Fruit fly (Drosophila melanogaster) whole organism: ENCODE measurements around the gene Atac2.

ENCODE experiments used
- CG8478 ChIP-seq: fragments of >200 bp; optimal IDR thresholded peaks from 2 replicates; lab custom pipeline; 2018; ENCODE audit warnings: inconsistent platforms
- Dll ChIP-seq: fragments of >200 bp; optimal IDR thresholded peaks from 2 replicates; lab custom pipeline; 2017
- EcR ChIP-seq, 2 experiments: fragments of >200 bp; optimal IDR thresholded peaks; 2 replicates each; lab custom pipeline; 2017; ENCODE audit warnings: missing biosample characterization in 2 of 2, missing genetic modification characterization in 2 of 2, missing genetic modification reagents in 2 of 2
- pan ChIP-seq: fragments of >200 bp; optimal IDR thresholded peaks from 2 replicates; lab custom pipeline; 2017
- psq ChIP-seq: fragments of >200 bp; optimal IDR thresholded peaks from 2 replicates; lab custom pipeline; 2017
- usp ChIP-seq: fragments of >200 bp; optimal IDR thresholded peaks from 2 replicates; lab custom pipeline; 2017; ENCODE audit warnings: missing biosample characterization, missing genetic modification characterization, mixed read lengths

DNA sequence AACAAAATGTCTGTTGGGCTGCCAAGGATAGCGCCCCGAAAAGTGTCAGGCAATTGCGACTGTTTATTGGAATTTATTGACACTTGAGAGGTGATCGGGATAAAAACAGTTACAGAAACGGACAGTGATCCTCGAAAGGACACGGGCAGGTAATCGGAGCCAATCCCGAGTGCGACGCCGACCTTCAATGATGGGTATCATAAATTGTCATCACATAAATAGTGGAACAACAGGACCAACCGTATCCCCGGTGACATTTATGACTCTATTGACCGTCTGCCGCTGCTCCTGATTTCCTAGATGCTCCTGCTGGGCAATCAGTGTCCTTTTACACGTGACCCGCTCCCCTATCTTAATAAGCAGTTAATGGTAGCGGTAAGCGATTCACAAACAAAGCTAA, 12.9 kb downstream of the Atac2 start:
- TF ChIP-seq Dll (lab: Kevin White, UChicago) (no peak), CG8478 (no peak), EcR (GFP tag; optimal IDR thresholded peaks at IDR 0.05; lab: Kevin White, UChicago) (no peak), pan (no peak), psq (lab: Kevin White, UChicago) (no peak), usp (GFP tag; lab: Kevin White, UChicago) (no peak)
